Worm (Caenorhabditis elegans) whole organism, late embryonic: Measurements from ENCODE around the gene Y75B12A.2.

ENCODE experiments used
- C08G9.2 ChIP-seq: sonication (generic microtip); optimal IDR thresholded peaks from 2 replicates; lab custom pipeline; 2016; ENCODE audit warnings: mild to moderate bottlenecking, missing genetic modification characterization, moderate library complexity, missing compliant biosample characterization
- F13H6.1 ChIP-seq: sonication (generic microtip); optimal IDR thresholded peaks from 2 replicates; lab custom pipeline; 2016; ENCODE audit warnings: missing genetic modification characterization, missing compliant biosample characterization
- K09A11.1 ChIP-seq: sonication (generic microtip); optimal IDR thresholded peaks from 2 replicates; lab custom pipeline; 2017; ENCODE audit warnings: antibody characterized with exemption, mild to moderate bottlenecking, missing genetic modification characterization, missing compliant biosample characterization; ENCODE audit not compliant: insufficient read depth
- T23F11.4 ChIP-seq: fragments of 200-800 bp; sonication (Bioruptor generic); optimal IDR thresholded peaks from 2 replicates; lab custom pipeline; 2018; ENCODE audit warnings: mild to moderate bottlenecking, missing genetic modification characterization, missing compliant biosample characterization
- Y22D7AL.16 ChIP-seq: sonication (generic microtip); optimal IDR thresholded peaks from 2 replicates; lab custom pipeline; 2016; ENCODE audit warnings: missing genetic modification characterization, missing compliant biosample characterization
- ama-1 ChIP-seq: fragments of 150-350 bp; optimal IDR thresholded peaks from 2 replicates; lab custom pipeline; 2014
- ceh-18 ChIP-seq: sonication (generic microtip); optimal IDR thresholded peaks from 2 replicates; lab custom pipeline; 2016; ENCODE audit warnings: missing genetic modification characterization, missing compliant biosample characterization
- ceh-19 ChIP-seq: fragments of 200-800 bp; sonication (Bioruptor generic); optimal IDR thresholded peaks from 2 replicates; lab custom pipeline; 2018; ENCODE audit warnings: mild to moderate bottlenecking, missing genetic modification characterization, missing compliant biosample characterization
- ceh-2 ChIP-seq: sonication (generic microtip); optimal IDR thresholded peaks from 2 replicates; lab custom pipeline; 2016; ENCODE audit warnings: missing genotype, missing genetic modification characterization, missing compliant biosample characterization
- ceh-30 ChIP-seq: fragments of 150-350 bp; optimal IDR thresholded peaks from 2 replicates; lab custom pipeline; 2014; ENCODE audit warnings: missing biosample characterization, missing genetic modification characterization
- ceh-45 ChIP-seq: fragments of 200-800 bp; sonication (Bioruptor generic); IDR thresholded peaks from 2 replicates; pipeline ENCODE4 v1.3.6; 2022; ENCODE audit warnings: missing genetic modification reagents, missing genetic modification characterization, missing compliant biosample characterization
- che-1 ChIP-seq: sonication (generic microtip); optimal IDR thresholded peaks from 2 replicates; lab custom pipeline; 2016; ENCODE audit warnings: mild to moderate bottlenecking, missing genetic modification characterization, missing compliant biosample characterization
- elt-4 ChIP-seq: sonication (generic microtip); optimal IDR thresholded peaks from 2 replicates; lab custom pipeline; 2016; ENCODE audit warnings: missing genetic modification characterization, missing compliant biosample characterization
- ets-4 ChIP-seq: sonication (generic microtip); optimal IDR thresholded peaks from 2 replicates; lab custom pipeline; 2016; ENCODE audit warnings: missing genetic modification characterization, missing compliant biosample characterization
- fax-1 ChIP-seq: sonication (generic microtip); optimal IDR thresholded peaks from 2 replicates; lab custom pipeline; 2016; ENCODE audit warnings: missing genotype, missing genetic modification characterization, missing compliant biosample characterization
- fkh-10 ChIP-seq: fragments of 150-350 bp; optimal IDR thresholded peaks from 2 replicates; lab custom pipeline; 2014; ENCODE audit warnings: missing biosample characterization, missing genetic modification reagents, missing genetic modification characterization
- fkh-6 ChIP-seq: sonication (generic microtip); optimal IDR thresholded peaks from 2 replicates; lab custom pipeline; 2016; ENCODE audit warnings: missing genetic modification characterization, missing compliant biosample characterization
- gmeb-2 ChIP-seq: sonication (generic microtip); optimal IDR thresholded peaks from 2 replicates; lab custom pipeline; 2016; ENCODE audit warnings: missing genetic modification characterization, inconsistent platforms, missing compliant biosample characterization
- hlh-13 ChIP-seq: fragments of 200-800 bp; sonication (Bioruptor generic); optimal IDR thresholded peaks from 2 replicates; lab custom pipeline; 2018; ENCODE audit warnings: mild to moderate bottlenecking, missing genetic modification characterization, missing compliant biosample characterization
- hlh-15 ChIP-seq: sonication (generic microtip); optimal IDR thresholded peaks from 2 replicates; lab custom pipeline; 2016; ENCODE audit warnings: missing genetic modification characterization, missing compliant biosample characterization
- hlh-30 ChIP-seq: sonication (generic microtip); optimal IDR thresholded peaks from 2 replicates; lab custom pipeline; 2017; ENCODE audit warnings: antibody characterized with exemption, missing genetic modification characterization, missing compliant biosample characterization; ENCODE audit not compliant: insufficient read depth
- hlh-8 ChIP-seq: sonication (generic microtip); optimal IDR thresholded peaks from 2 replicates; lab custom pipeline; 2016; ENCODE audit warnings: missing genotype, missing genetic modification characterization, missing compliant biosample characterization
- lim-6 ChIP-seq: sonication (generic microtip); optimal IDR thresholded peaks from 2 replicates; lab custom pipeline; 2016; ENCODE audit warnings: missing genetic modification characterization, missing compliant biosample characterization
- lin-11 ChIP-seq: fragments of 200-800 bp; sonication (Bioruptor generic); optimal IDR thresholded peaks from 2 replicates; lab custom pipeline; 2018; ENCODE audit warnings: mild to moderate bottlenecking, missing genetic modification characterization, missing compliant biosample characterization
- nfya-1 ChIP-seq: sonication (generic microtip); optimal IDR thresholded peaks from 2 replicates; lab custom pipeline; 2017; ENCODE audit warnings: missing genetic modification characterization, mild to moderate bottlenecking, missing compliant biosample characterization, antibody characterized with exemption, moderate library complexity
- nhr-232 ChIP-seq: sonication (generic microtip); optimal IDR thresholded peaks from 2 replicates; lab custom pipeline; 2016; ENCODE audit warnings: missing genetic modification characterization, missing compliant biosample characterization
- pat-9 ChIP-seq: fragments of 200-800 bp; sonication (Bioruptor generic); optimal IDR thresholded peaks from 2 replicates; lab custom pipeline; 2018; ENCODE audit warnings: mild to moderate bottlenecking, missing genetic modification characterization, moderate library complexity, missing compliant biosample characterization
- pax-1 ChIP-seq: fragments of 150-350 bp; optimal IDR thresholded peaks from 2 replicates; lab custom pipeline; 2014; ENCODE audit warnings: missing biosample characterization, missing genetic modification characterization
- pha-4 ChIP-seq: fragments of 150-350 bp; optimal IDR thresholded peaks from 2 replicates; lab custom pipeline; 2018; ENCODE audit warnings: missing biosample characterization, missing genetic modification reagents, missing genetic modification characterization
- pqm-1 ChIP-seq: sonication (generic microtip); optimal IDR thresholded peaks from 2 replicates; lab custom pipeline; 2016; ENCODE audit warnings: missing genetic modification characterization, missing compliant biosample characterization
- pros-1 ChIP-seq: fragments of 150-350 bp; optimal IDR thresholded peaks from 2 replicates; lab custom pipeline; 2014; ENCODE audit warnings: missing biosample characterization, missing genetic modification reagents, missing genetic modification characterization
- ref-2 ChIP-seq: sonication (generic microtip); optimal IDR thresholded peaks from 2 replicates; lab custom pipeline; 2016; ENCODE audit warnings: missing genetic modification characterization, missing compliant biosample characterization
- sox-2 ChIP-seq: fragments of 200-800 bp; sonication (Bioruptor generic); IDR thresholded peaks from 2 replicates; pipeline ENCODE4 v1.3.6; 2022; ENCODE audit warnings: missing genetic modification reagents, missing genetic modification characterization, missing compliant biosample characterization
- sox-4 ChIP-seq: sonication (generic microtip); optimal IDR thresholded peaks from 2 replicates; lab custom pipeline; 2017; ENCODE audit warnings: mild to moderate bottlenecking, missing genetic modification characterization, inconsistent platforms, missing compliant biosample characterization
- tbx-7 ChIP-seq: sonication (generic microtip); optimal IDR thresholded peaks from 2 replicates; lab custom pipeline; 2016; ENCODE audit warnings: missing genotype, missing genetic modification characterization, missing compliant biosample characterization
- unc-42 ChIP-seq: sonication (generic microtip); optimal IDR thresholded peaks from 2 replicates; lab custom pipeline; 2016; ENCODE audit warnings: missing genotype, missing genetic modification characterization, missing compliant biosample characterization
- unc-86 ChIP-seq: sonication (generic microtip); optimal IDR thresholded peaks from 2 replicates; lab custom pipeline; 2016; ENCODE audit warnings: missing genetic modification characterization, missing compliant biosample characterization

Gene Y75B12A.2

DNA sequence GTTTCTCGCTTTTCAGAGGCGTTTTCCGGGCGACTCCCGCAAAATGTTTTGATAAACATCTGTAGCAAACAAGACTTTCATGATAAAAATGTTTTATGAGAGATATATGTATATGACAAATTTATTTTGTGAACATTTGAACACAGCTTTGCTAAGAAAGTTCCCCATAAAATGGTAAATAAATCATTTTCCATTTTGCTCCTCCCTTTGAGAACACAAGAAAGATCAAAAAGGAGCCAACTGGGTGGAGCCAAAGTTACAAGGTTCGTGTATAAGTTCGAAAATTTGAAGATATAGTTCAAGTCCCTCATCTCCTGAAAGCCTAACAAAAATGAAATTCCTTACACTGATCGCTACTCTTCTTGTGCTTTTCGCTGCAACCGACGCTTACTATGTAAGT lies 18.9 kb upstream of the Y75B12A.2 start, which contains the start of gene C01G10.17:
C01G10.17 (plus strand) TSS at position 301 of the 400 bp plus-strand sequence.
- TF ChIP-seq C08G9.2 (tag; lab: Kevin White, UChicago) = no peak
- no peak for TF ChIP-seq ref-2
- no peak for TF ChIP-seq pqm-1 (tag; lab: Kevin White, UChicago)
- no peak for TF ChIP-seq hlh-15 (tag; lab: Kevin White, UChicago)
- TF ChIP-seq T23F11.4 = no peak
- no peak for TF ChIP-seq tbx-7 (tag; lab: Kevin White, UChicago)
- TF ChIP-seq fkh-6 (tag; lab: Kevin White, UChicago) = no peak
- TF ChIP-seq ceh-2 (tag; lab: Kevin White, UChicago) = no peak
- no peak for TF ChIP-seq ceh-18 (tag; lab: Kevin White, UChicago)
- TF ChIP-seq hlh-13 (GFP tag; lab: Kevin White, UChicago) = no peak
- TF ChIP-seq unc-86 = no peak
- TF ChIP-seq fkh-10 (GFP tag; lab: Kevin White, UChicago) = no peak
- no peak for TF ChIP-seq hlh-8 (tag; lab: Kevin White, UChicago)
- TF ChIP-seq sox-2 (GFP tag; lab: Robert Waterston, UW) = no peak

DNA sequence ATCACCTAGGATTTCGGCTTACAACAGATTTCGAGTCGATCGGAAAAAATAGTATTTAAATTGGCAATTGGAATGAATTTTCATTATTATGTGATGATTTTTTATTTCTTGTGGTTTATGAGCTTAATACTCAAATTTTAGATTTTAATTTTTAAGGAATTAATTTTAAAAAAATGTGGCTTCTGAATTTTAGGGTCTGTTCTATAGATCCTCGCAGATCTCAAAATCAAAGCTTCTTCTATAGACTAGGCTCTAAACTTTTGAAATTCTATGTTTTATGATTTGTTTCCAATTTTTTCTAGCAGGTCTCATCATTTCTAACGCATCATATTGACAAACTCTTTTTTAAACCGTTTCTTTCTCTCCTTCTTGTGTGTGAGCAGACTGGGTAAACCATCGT lies 16.7 kb upstream of the Y75B12A.2 start, which contains the start of gene txt-12:
txt-12 (plus strand) TSS at position 301 of the 400 bp plus-strand sequence.
- no peak for TF ChIP-seq lin-11 (tag; lab: Kevin White, UChicago)
- TF ChIP-seq fax-1 (tag; lab: Kevin White, UChicago) = no peak
- TF ChIP-seq F13H6.1 (tag; lab: Kevin White, UChicago) = no peak
- no peak for TF ChIP-seq nhr-232
- no peak for TF ChIP-seq pros-1 (tag; lab: Kevin White, UChicago)
- no peak for TF ChIP-seq nfya-1 (tag; lab: Kevin White, UChicago)
- TF ChIP-seq ceh-30 (tag; lab: Kevin White, UChicago) = no peak
- TF ChIP-seq hlh-30 (tag; lab: Kevin White, UChicago) = no peak
- no peak for TF ChIP-seq ama-1
- TF ChIP-seq K09A11.1 = no peak
- TF ChIP-seq Y22D7AL.16 (tag; lab: Kevin White, UChicago) = no peak
- TF ChIP-seq gmeb-2 (tag; lab: Kevin White, UChicago) = no peak
- TF ChIP-seq unc-42 (tag; lab: Kevin White, UChicago) = no peak
- no peak for TF ChIP-seq sox-4 (tag; lab: Kevin White, UChicago)
- TF ChIP-seq T23F11.4 = no peak
- TF ChIP-seq tbx-7 (tag; lab: Kevin White, UChicago) = no peak
- TF ChIP-seq pax-1 (tag; lab: Kevin White, UChicago) = no peak
- no peak for TF ChIP-seq ref-2

DNA sequence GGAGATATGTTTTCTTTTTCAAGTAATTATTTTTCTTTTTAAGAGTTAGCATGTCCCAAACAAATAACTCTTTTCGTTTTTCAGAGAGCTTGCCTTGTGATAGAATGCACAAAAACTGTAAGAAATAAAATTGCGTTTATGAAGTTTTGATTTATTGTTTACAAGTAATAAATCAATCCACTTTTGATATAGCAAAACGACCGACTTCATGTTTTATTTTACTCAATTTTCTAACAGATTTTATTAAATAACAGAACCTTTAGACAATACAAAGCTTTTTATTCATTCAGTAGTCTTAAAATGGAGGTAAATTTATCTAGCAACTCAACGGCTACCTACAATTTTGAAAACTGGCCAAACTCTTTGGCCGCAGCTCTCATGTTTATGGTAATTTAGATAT lies 14.6 kb upstream of the Y75B12A.2 start, which contains the start of gene srx-78:
srx-78 (plus strand) TSS at position 301 of the 400 bp plus-strand sequence.
- TF ChIP-seq lim-6 (tag; lab: Kevin White, UChicago) (no peak), ceh-45 (GFP tag; lab: Robert Waterston, UW) (no peak), pha-4 (tag; lab: Kevin White, UChicago) (no peak), ref-2 (no peak), ceh-19 (no peak), elt-4 (no peak), hlh-30 (tag; lab: Kevin White, UChicago) (no peak)

DNA sequence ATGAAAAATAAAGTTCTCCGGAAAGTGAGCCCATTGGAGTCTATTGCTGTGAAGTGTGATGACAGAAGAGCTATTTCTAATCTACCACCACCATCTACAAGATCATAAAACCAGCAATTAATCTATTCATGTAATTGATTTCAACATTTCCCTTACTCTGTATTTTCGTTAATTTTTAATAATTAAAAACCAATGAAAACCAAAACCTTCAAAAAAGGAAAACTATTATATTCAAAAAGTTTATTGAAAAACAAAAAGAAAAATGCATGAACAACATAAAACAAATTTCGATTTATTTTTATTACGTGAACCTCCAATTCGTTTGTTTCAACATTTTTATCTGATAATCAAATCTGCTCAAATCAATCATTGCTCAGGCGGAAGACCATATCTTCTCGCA lies 9.9 kb upstream of the Y75B12A.2 start, which contains the start of gene C01G10.1:
C01G10.1 (plus strand) TSS at position 301 of the 400 bp plus-strand sequence.
- TF ChIP-seq che-1 (tag; lab: Kevin White, UChicago) (no peak), nfya-1 (tag; lab: Kevin White, UChicago) (no peak), ets-4 (tag; lab: Kevin White, UChicago) (no peak), pat-9 (tag; lab: Kevin White, UChicago) (no peak)
